Worm (Caenorhabditis elegans): ENCODE results near the gene T05A1.5.
A peak's percentile ranks its signal among the peaks of the same experiment; 100 is the strongest.

The T05A1.5 gene

ce11 chrIV:9525682-9526416, 20.2 kb upstream of the T05A1.5 start, which contains the start of gene elo-1:
Gene elo-1, plus strand, starts transcription at chrIV:9526366.
- TF ChIP-seq dpl-1 (GFP tag; optimal IDR thresholded peaks at IDR 0.05) (peak; percentile 26), nhr-237 (tag; optimal IDR thresholded peaks at IDR 0.05) (no peak), madf-9 (GFP tag; conservative IDR thresholded peaks at IDR 0.05) (0 out of 2 replicates have a peak, but pooled peaks have one; percentile 12), lin-15B (tag; optimal IDR thresholded peaks at IDR 0.05) (no peak), mes-2 (tag; optimal IDR thresholded peaks at IDR 0.05; ENCODE audit: poor library complexity, severe bottlenecking) (no peak), nhr-102 (tag; optimal IDR thresholded peaks at IDR 0.05) (peak; percentile 39), hif-1 (tag; optimal IDR thresholded peaks at IDR 0.05) (no peak), php-3 (GFP tag; IDR thresholded peaks at IDR 0.05) (peak; percentile 77; the same call in 1 of the 2 replicates), hlh-30 (tag; optimal IDR thresholded peaks at IDR 0.05; ENCODE audit: insufficient read depth) (peak; percentile 31), zag-1 (tag; optimal IDR thresholded peaks at IDR 0.05) (no peak), sdz-12 (GFP tag; optimal IDR thresholded peaks at IDR 0.05) (no peak), ztf-11 (tag; optimal IDR thresholded peaks at IDR 0.05) (no peak), nhr-25 (tag; optimal IDR thresholded peaks at IDR 0.05; ENCODE audit: borderline replicate concordance, insufficient read depth) (peak; percentile 11), attf-4 (tag; optimal IDR thresholded peaks at IDR 0.05) (no peak), F49E8.2 (tag; optimal IDR thresholded peaks at IDR 0.05; ENCODE audit: borderline replicate concordance) (no peak), dve-1 (tag; optimal IDR thresholded peaks at IDR 0.05; ENCODE audit: insufficient read depth) (peak; percentile 78), egl-43 (GFP tag; IDR thresholded peaks at IDR 0.05) (no peak), nhr-48 (tag; optimal IDR thresholded peaks at IDR 0.05) (peak; percentile 63), tag-97 (GFP tag; IDR thresholded peaks at IDR 0.05) (no peak), nhr-111 (GFP tag; optimal IDR thresholded peaks at IDR 0.05) (no peak), ZK546.5 (tag; optimal IDR thresholded peaks at IDR 0.05) (no peak), rbr-2 (tag; optimal IDR thresholded peaks at IDR 0.05) (no peak), daf-19 (GFP tag; conservative IDR thresholded peaks at IDR 0.05) (no peak), nhr-42 (GFP tag; IDR thresholded peaks at IDR 0.05) (no peak), fos-1 (tag; optimal IDR thresholded peaks at IDR 0.05) (no peak), cey-2 (tag; optimal IDR thresholded peaks at IDR 0.05; ENCODE audit: borderline replicate concordance, insufficient read depth) (no peak), mxl-2 (GFP tag; conservative IDR thresholded peaks at IDR 0.05) (no peak), T26A8.4 (GFP tag; IDR thresholded peaks at IDR 0.05) (no peak), nhr-6 (tag; optimal IDR thresholded peaks at IDR 0.05) (no peak), ceh-62 (tag; optimal IDR thresholded peaks at IDR 0.05) (no peak), ama-1 (optimal IDR thresholded peaks at IDR 0.05) (no peak), lir-3 (tag; optimal IDR thresholded peaks at IDR 0.05) (no peak), fkh-10 (GFP tag; optimal IDR thresholded peaks at IDR 0.05) (no peak), lsy-2 (tag; optimal IDR thresholded peaks at IDR 0.05) (peak in 1 of 2 experiments; percentile 23), Y48G9A.11 (GFP tag; IDR thresholded peaks at IDR 0.05) (no peak), aha-1 (tag) (no peak), F10B5.3 (tag; optimal IDR thresholded peaks at IDR 0.05) (no peak), nhr-28 (tag; optimal IDR thresholded peaks at IDR 0.05) (peak; percentile 83), nhr-11 (tag; optimal IDR thresholded peaks at IDR 0.05) (no peak), ctbp-1 (GFP tag; IDR thresholded peaks at IDR 0.05) (no peak), daf-12 (tag; optimal IDR thresholded peaks at IDR 0.05) (no peak), saeg-2 (GFP tag; IDR thresholded peaks at IDR 0.05) (0 out of 2 replicates have a peak, but pooled peaks have one; percentile 43), F44E2.7 (GFP tag; IDR thresholded peaks at IDR 0.05) (no peak), D1046.2 (GFP tag; IDR thresholded peaks at IDR 0.05) (no peak), zfp-2 (tag; optimal IDR thresholded peaks at IDR 0.05) (no peak), arid-1 (GFP tag; conservative IDR thresholded peaks at IDR 0.05) (no peak), lin-39 (tag; optimal IDR thresholded peaks at IDR 0.05) (no peak), ces-1 (GFP tag; optimal IDR thresholded peaks at IDR 0.05) (no peak), unc-62 (GFP tag; optimal IDR thresholded peaks at IDR 0.05 in 1 of 2) (no peak), unc-62 (tag; optimal IDR thresholded peaks at IDR 0.05) (no peak)
